Worm (Caenorhabditis elegans) whole organism, L4 larva: ENCODE measurements around the gene H01G02.4.

Source experiments
- F37D6.2 ChIP-seq: sonication (generic microtip); optimal IDR thresholded peaks from 2 replicates; lab custom pipeline; 2016; ENCODE audit warnings: mild to moderate bottlenecking, missing genetic modification characterization, missing compliant biosample characterization
- Y48G9A.11 ChIP-seq: fragments of 200-800 bp; sonication (Bioruptor generic); IDR thresholded peaks from 2 replicates; pipeline ENCODE4 v1.3.6; 2022; ENCODE audit warnings: missing genetic modification reagents, missing genetic modification characterization, missing compliant biosample characterization
- ceh-82 ChIP-seq: sonication (generic microtip); optimal IDR thresholded peaks from 2 replicates; lab custom pipeline; 2017; ENCODE audit warnings: missing biosample characterization, missing genetic modification characterization
- ctbp-1 ChIP-seq: fragments of 200-800 bp; sonication (Bioruptor generic); IDR thresholded peaks from 2 replicates; pipeline ENCODE4 v1.3.6; 2022; ENCODE audit warnings: missing genetic modification reagents, missing genetic modification characterization, missing compliant biosample characterization
- dmd-9 ChIP-seq: fragments of 200-800 bp; sonication (Bioruptor generic); IDR thresholded peaks from 2 replicates; pipeline ENCODE4 v1.3.6; 2022; ENCODE audit warnings: missing genetic modification reagents, missing genetic modification characterization, missing compliant biosample characterization
- fkh-10 ChIP-seq: fragments of 150-350 bp; optimal IDR thresholded peaks from 2 replicates; lab custom pipeline; 2014; ENCODE audit warnings: missing biosample characterization, missing genetic modification reagents, missing genetic modification characterization
- hlh-30 ChIP-seq: sonication (generic microtip); optimal IDR thresholded peaks from 2 replicates; lab custom pipeline; 2017; ENCODE audit warnings: antibody characterized with exemption, mild to moderate bottlenecking, missing genetic modification characterization, missing compliant biosample characterization; ENCODE audit not compliant: insufficient read depth
- lin-13 ChIP-seq: fragments of 150-350 bp; optimal IDR thresholded peaks from 2 replicates; lab custom pipeline; 2014; ENCODE audit warnings: missing biosample characterization, missing genetic modification reagents, missing genetic modification characterization
- lin-39 ChIP-seq: fragments of 150-350 bp; optimal IDR thresholded peaks from 2 replicates; lab custom pipeline; 2014; ENCODE audit warnings: missing biosample characterization, missing genetic modification reagents, missing genetic modification characterization
- lsy-2 ChIP-seq, 2 experiments: fragments of 150-350 bp in 1 of 2; sonication (generic microtip) in 1 of 2; optimal IDR thresholded peaks; 2 replicates each; lab custom pipeline; 2014 to 2017; ENCODE audit warnings: missing biosample characterization in 2 of 2, missing genetic modification characterization in 2 of 2
- nhr-42 ChIP-seq: fragments of 200-800 bp; sonication (Bioruptor generic); IDR thresholded peaks from 2 replicates; pipeline ENCODE4 v1.3.6; 2022; ENCODE audit warnings: missing genetic modification characterization, missing compliant biosample characterization
- nhr-6 ChIP-seq: fragments of 150-350 bp; optimal IDR thresholded peaks from 2 replicates; lab custom pipeline; 2014; ENCODE audit warnings: missing biosample characterization, missing genetic modification characterization
- unc-130 ChIP-seq: sonication (generic microtip); optimal IDR thresholded peaks from 2 replicates; lab custom pipeline; 2016; ENCODE audit warnings: missing genetic modification reagents, missing genetic modification characterization, missing compliant biosample characterization
- unc-62 ChIP-seq, 3 experiments: fragments of 150-350 bp in 1 of 3; sonication (generic microtip); optimal IDR thresholded peaks in 2 of 3; peaks in 1 of 3; 1 replicate in 1 of 3; 2 replicates in 2 of 3; lab custom pipeline; 2014 to 2017; ENCODE audit warnings: missing biosample characterization in 3 of 3, missing genetic modification characterization in 3 of 3, missing genetic modification reagents in 3 of 3, missing genotype in 1 of 3

- TF ChIP-seq nhr-42 (GFP tag; lab: Robert Waterston, UW) = no peak
- TF ChIP-seq lin-13 (GFP tag; lab: Kevin White, UChicago) = no peak
- TF ChIP-seq unc-130 (GFP tag; lab: Kevin White, UChicago) = no peak
- TF ChIP-seq dmd-9 (GFP tag; lab: Robert Waterston, UW) = no peak
- peak; percentile 3 for TF ChIP-seq hlh-30 (tag; lab: Kevin White, UChicago)
- no peak for TF ChIP-seq nhr-6 (tag; lab: Kevin White, UChicago)
- no peak for TF ChIP-seq ctbp-1 (GFP tag; lab: Robert Waterston, UW)
- no peak for TF ChIP-seq F37D6.2 (tag; lab: Kevin White, UChicago)
- TF ChIP-seq unc-62 (GFP tag; optimal IDR thresholded peaks at IDR 0.05 in 1 of 2; lab: Kevin White, UChicago) = no peak
- TF ChIP-seq unc-62 (tag; optimal IDR thresholded peaks at IDR 0.05; lab: Kevin White, UChicago) = no peak
- no peak for TF ChIP-seq lsy-2 (tag; optimal IDR thresholded peaks at IDR 0.05; lab: Kevin White, UChicago)
- TF ChIP-seq fkh-10 = no peak
- no peak for TF ChIP-seq ceh-82 (tag; lab: Kevin White, UChicago)
- no peak for TF ChIP-seq Y48G9A.11 (GFP tag; lab: Robert Waterston, UW)
- TF ChIP-seq lin-39 (tag; lab: Kevin White, UChicago) = no peak
These were observed 11.0 kb upstream of the H01G02.4 start, which contains the start of gene M117.1 for ce11 chrIV:11813901-11814300.
